Worm (Caenorhabditis elegans): ENCODE data around the gene hsp-110.

hsp-110 gene

ce11 chrIII:8394374-8395302 is 52.1 kb downstream of the hsp-110 start, which contains the start of gene ZK353.10:
TSS of gene ZK353.10 (minus strand) at chrIII:8394424.
- TF ChIP-seq him-1 (tag; optimal IDR thresholded peaks at IDR 0.05) (peak; percentile 41), dao-5 (tag; optimal IDR thresholded peaks at IDR 0.05) (no peak)
